Worm (Caenorhabditis elegans) whole organism, L1 larva: Measurements from ENCODE around the gene lec-5.

ENCODE experiments used
- aly-2 ChIP-seq: fragments of 150-350 bp; optimal IDR thresholded peaks from 2 replicates; lab custom pipeline; 2014; ENCODE audit warnings: missing biosample characterization, missing genetic modification characterization
- blmp-1 ChIP-seq: fragments of 150-350 bp; optimal IDR thresholded peaks from 2 replicates; lab custom pipeline; 2014; ENCODE audit warnings: missing biosample characterization, missing genetic modification characterization
- irx-1 ChIP-seq: sonication (generic microtip); optimal IDR thresholded peaks from 2 replicates; lab custom pipeline; 2016; ENCODE audit warnings: missing genetic modification characterization, missing compliant biosample characterization
- lin-35 ChIP-seq, 2 experiments: fragments of 150-350 bp; optimal IDR thresholded peaks; 2 replicates each; lab custom pipeline; 2014; ENCODE audit warnings: missing biosample characterization in 2 of 2, missing genetic modification characterization in 2 of 2, missing genetic modification reagents in 2 of 2
- lsy-2 ChIP-seq, 2 experiments: fragments of 150-350 bp; optimal IDR thresholded peaks; 2 replicates each; lab custom pipeline; 2014; ENCODE audit warnings: missing biosample characterization in 2 of 2, missing genetic modification characterization in 2 of 2
- nhr-47 ChIP-seq: sonication (generic microtip); optimal IDR thresholded peaks from 2 replicates; lab custom pipeline; 2016; ENCODE audit warnings: mild to moderate bottlenecking, missing genetic modification characterization, moderate library complexity, missing compliant biosample characterization
- nhr-90 ChIP-seq: sonication (generic microtip); optimal IDR thresholded peaks from 2 replicates; lab custom pipeline; 2016; ENCODE audit warnings: mild to moderate bottlenecking, missing genetic modification characterization, missing compliant biosample characterization; ENCODE audit not compliant: poor library complexity
- sptf-1 ChIP-seq: fragments of 150-350 bp; optimal IDR thresholded peaks from 2 replicates; lab custom pipeline; 2014; ENCODE audit warnings: missing biosample characterization, missing genetic modification characterization

DNA sequence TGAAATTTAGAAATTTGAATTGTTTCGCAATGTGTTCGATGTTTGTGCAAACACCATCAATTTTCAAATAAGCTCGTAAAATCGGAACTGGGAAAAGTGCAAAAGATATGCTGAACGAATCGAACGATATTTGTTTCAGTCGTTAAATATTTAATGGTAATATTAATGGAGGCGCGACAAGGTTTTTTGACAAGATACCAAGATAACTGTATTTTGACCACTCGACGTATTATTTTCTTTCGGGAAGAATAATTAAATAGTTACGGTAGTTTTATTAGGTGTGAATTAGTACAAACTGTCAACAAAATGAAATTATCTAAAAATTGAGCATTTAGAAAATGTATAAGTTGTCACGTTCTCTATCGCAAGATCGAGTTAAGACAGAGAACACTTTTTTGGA, 36.6 kb downstream of the lec-5 start:
- TF ChIP-seq nhr-90 (tag; lab: Kevin White, UChicago) (no peak), lin-35 (GFP tag; optimal IDR thresholded peaks at IDR 0.05; lab: Kevin White, UChicago) (no peak), sptf-1 (no peak), blmp-1 (tag; lab: Kevin White, UChicago) (no peak), irx-1 (no peak), nhr-47 (tag; lab: Kevin White, UChicago) (no peak), aly-2 (no peak), lsy-2 (tag; optimal IDR thresholded peaks at IDR 0.05; lab: Kevin White, UChicago) (no peak)
